Worm (Caenorhabditis elegans): ENCODE data around the gene R08A2.9.

R08A2.9 gene

ce11 chrV:14696604-14697307, 11.3 kb upstream of the R08A2.9 start, which contains the start of gene unc-112 (continued):
- no peak for TF ChIP-seq zip-4 (GFP tag; optimal IDR thresholded peaks at IDR 0.05)

DNA sequence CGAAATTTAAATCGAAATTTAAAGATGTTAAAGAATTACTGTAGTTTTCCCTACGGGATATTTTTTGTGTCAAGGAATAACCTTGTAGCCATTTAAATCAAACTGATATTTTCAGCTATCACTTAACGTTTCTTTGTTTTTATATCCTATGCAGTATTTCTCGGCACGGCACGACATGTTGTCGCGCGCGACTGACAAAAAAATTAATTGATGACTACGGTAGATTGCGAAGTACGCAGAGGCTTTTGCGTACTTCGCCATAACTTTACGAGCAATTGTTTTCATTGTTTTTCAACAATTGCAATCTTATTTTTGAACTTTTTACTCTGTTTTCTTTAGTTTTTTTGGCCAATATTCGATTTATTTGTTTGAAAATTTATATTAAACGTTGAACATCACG, 10.1 kb upstream of the R08A2.9 start:
- TF ChIP-seq ceh-82 (tag; optimal IDR thresholded peaks at IDR 0.05) (no peak), lin-13 (GFP tag; optimal IDR thresholded peaks at IDR 0.05) (no peak), sptf-1 (tag; optimal IDR thresholded peaks at IDR 0.05) (no peak), nhr-11 (tag; optimal IDR thresholded peaks at IDR 0.05) (no peak), unc-98 (GFP tag; IDR thresholded peaks at IDR 0.05) (no peak), Y116A8C.19 (tag; optimal IDR thresholded peaks at IDR 0.05; ENCODE audit: borderline replicate concordance) (no peak), nhr-28 (tag; optimal IDR thresholded peaks at IDR 0.05) (no peak), jun-1 (tag; optimal IDR thresholded peaks at IDR 0.05) (no peak)

DNA sequence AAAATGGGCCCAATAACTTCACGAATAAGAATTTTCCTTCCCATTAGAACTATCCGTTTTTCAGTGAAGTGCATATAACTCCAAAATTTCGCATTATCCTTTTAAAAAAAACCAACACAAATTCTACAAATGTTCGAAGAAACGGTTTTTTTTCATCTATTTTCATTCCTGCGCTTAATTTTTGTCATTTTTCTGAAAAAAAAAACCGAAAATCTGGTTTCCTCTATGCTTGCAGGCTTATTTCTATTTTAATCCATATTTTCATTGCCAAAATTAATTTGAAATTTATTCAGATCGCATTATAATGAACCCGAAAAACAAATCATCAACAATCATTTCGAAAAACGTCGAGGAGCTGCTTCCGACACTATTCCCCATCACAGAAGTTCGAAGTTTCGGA, 9.4 kb upstream of the R08A2.9 start, which contains the start of gene set-5:
set-5 (plus strand) TSS at position 301 of the 400 bp plus-strand sequence.
- no peak for TF ChIP-seq efl-1 (optimal IDR thresholded peaks at IDR 0.05)
- TF ChIP-seq efl-1 (GFP tag; optimal IDR thresholded peaks at IDR 0.05 in 1 of 2): no peak
- no peak for TF ChIP-seq blmp-1 (tag; optimal IDR thresholded peaks at IDR 0.05)
- TF ChIP-seq tbx-2 (tag; optimal IDR thresholded peaks at IDR 0.05): no peak

ce11 chrV:14711077-14711476, 3.0 kb downstream of the R08A2.9 start, which contains the start of gene ssp-33:
ssp-33 (plus strand) TSS chrV:14711377.
- TF ChIP-seq nhr-20 (tag; optimal IDR thresholded peaks at IDR 0.05) (no peak), dpl-1 (GFP tag; optimal IDR thresholded peaks at IDR 0.05) (no peak), ceh-88 (GFP tag; IDR thresholded peaks at IDR 0.05) (no peak), snpc-4 (tag; optimal IDR thresholded peaks at IDR 0.05) (no peak), pag-3 (tag; optimal IDR thresholded peaks at IDR 0.05; ENCODE audit: borderline replicate concordance, insufficient read depth) (no peak), sptf-1 (tag; optimal IDR thresholded peaks at IDR 0.05) (no peak), hpl-2 (GFP tag; optimal IDR thresholded peaks at IDR 0.05) (no peak), mab-9 (GFP tag; IDR thresholded peaks at IDR 0.05) (no peak), jun-1 (tag; optimal IDR thresholded peaks at IDR 0.05) (no peak)

DNA sequence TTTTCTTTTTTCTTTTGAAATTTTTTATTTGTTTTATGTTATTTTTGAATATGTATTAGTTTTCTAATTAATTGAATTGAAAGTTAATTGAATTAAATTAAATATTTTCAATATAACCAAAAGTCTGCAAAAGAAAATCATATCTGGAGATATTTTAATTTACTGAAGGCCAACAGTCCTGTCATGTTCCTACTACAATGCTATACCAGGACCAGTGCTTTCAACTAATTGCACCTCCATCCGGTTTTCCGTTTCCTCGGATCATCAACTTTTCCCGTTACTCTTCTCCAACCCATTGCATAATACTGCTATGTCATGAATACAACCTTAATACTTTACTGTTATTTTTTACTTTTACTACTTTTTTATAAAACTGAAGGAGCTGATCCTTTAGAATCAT, 4.3 kb downstream of the R08A2.9 start, which contains the start of gene R08A2.5:
R08A2.5 (plus strand) TSS at position 301 of the 400 bp plus-strand sequence.
- TF ChIP-seq dsc-1 (tag; optimal IDR thresholded peaks at IDR 0.05): no peak
- TF ChIP-seq nhr-90 (tag; optimal IDR thresholded peaks at IDR 0.05; ENCODE audit: poor library complexity): no peak
- no peak for TF ChIP-seq elt-2 (tag; optimal IDR thresholded peaks at IDR 0.05)
- TF ChIP-seq unc-86 (tag; optimal IDR thresholded peaks at IDR 0.05): no peak
- no peak for TF ChIP-seq aha-1 (tag; optimal IDR thresholded peaks at IDR 0.05)
- no peak for TF ChIP-seq lin-39 (tag; optimal IDR thresholded peaks at IDR 0.05)
- TF ChIP-seq sox-4 (tag; optimal IDR thresholded peaks at IDR 0.05): no peak
- TF ChIP-seq pqm-1 (tag; optimal IDR thresholded peaks at IDR 0.05): no peak
- TF ChIP-seq ceh-63 (GFP tag; optimal IDR thresholded peaks at IDR 0.05): no peak
- no peak for TF ChIP-seq ceh-82 (tag; optimal IDR thresholded peaks at IDR 0.05)
- no peak for TF ChIP-seq sptf-1 (tag; optimal IDR thresholded peaks at IDR 0.05)
- no peak for TF ChIP-seq blmp-1 (tag; optimal IDR thresholded peaks at IDR 0.05)

DNA sequence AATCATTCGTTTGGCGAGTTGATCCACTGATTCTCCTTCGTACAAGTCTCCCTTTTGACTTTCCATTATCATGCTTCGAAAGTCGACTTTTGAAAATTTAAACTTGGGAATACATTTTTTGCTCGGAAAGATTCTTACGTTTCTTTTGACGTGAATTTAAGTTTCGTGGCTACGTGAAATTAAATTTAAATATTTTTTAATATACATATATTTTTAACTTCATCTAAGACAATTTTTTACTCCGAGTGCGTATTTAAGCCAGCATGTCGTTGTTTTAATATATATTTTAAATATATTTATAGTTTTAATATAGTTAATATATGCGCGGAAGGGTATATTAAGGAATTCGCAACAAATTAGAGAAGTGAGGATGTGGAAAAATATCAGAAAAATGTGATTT, 7.5 kb downstream of the R08A2.9 start, which contains the start of gene R08A2.2:
R08A2.2 (minus strand) TSS at position 101 of the 400 bp plus-strand sequence.
- TF ChIP-seq unc-30 (tag; optimal IDR thresholded peaks at IDR 0.05): no peak

DNA sequence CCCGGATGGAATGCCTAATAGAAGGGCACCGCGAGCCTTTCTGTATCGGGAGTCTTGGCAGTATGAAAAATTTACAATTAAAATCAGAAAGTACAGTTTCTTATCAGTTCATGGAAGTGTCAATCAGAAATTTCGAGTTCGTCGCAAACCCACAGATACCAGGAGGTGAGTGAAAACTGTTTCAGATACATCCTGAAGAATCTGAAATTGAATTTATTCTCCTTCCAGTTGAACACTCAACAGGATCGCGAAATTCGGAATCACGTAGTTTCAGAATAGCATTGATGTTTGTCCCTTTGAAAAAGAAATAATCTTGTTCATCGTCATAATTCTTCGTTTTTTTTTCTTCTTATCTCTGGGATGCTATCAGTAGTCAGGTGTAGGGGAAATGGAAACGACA, 8.1 kb downstream of the R08A2.9 start, which contains the start of gene fbxa-147:
fbxa-147 (plus strand) TSS at position 386 of the 400 bp plus-strand sequence.
- TF ChIP-seq pax-3 (tag; optimal IDR thresholded peaks at IDR 0.05) (peak; percentile 3), nhr-28 (tag; optimal IDR thresholded peaks at IDR 0.05) (no peak)

Measured in whole organism, L1 larva.